Fruit fly (Drosophila melanogaster) whole organism: ENCODE results near the gene unc-45.

Source experiments
- pan ChIP-seq: fragments of >200 bp; optimal IDR thresholded peaks from 2 replicates; lab custom pipeline; 2017
- psq ChIP-seq: fragments of >200 bp; optimal IDR thresholded peaks from 2 replicates; lab custom pipeline; 2017
- usp ChIP-seq: fragments of >200 bp; optimal IDR thresholded peaks from 2 replicates; lab custom pipeline; 2017; ENCODE audit warnings: missing biosample characterization, missing genetic modification characterization, mixed read lengths

- no peak for TF ChIP-seq psq
- no peak for TF ChIP-seq pan (lab: Kevin White, UChicago)
- TF ChIP-seq usp (GFP tag; lab: Kevin White, UChicago): no peak
These were observed 33.5 kb upstream of the unc-45 start, which contains the start of gene PIG-H for dm6 chr3R:7999530-8000116.
